Worm (Caenorhabditis elegans): Measurements from ENCODE around the gene pfd-1.

- TF ChIP-seq ref-2 (tag; optimal IDR thresholded peaks at IDR 0.05), result no peak
- TF ChIP-seq unc-86 (tag; optimal IDR thresholded peaks at IDR 0.05), result no peak
- TF ChIP-seq fkh-10 (GFP tag; optimal IDR thresholded peaks at IDR 0.05), result no peak
- no peak for TF ChIP-seq unc-42 (tag; optimal IDR thresholded peaks at IDR 0.05)
Measured at ce11 chrIV:11180077-11180476, 30.2 kb downstream of the pfd-1 start.

All from whole organism, late embryonic.